Worm (Caenorhabditis elegans) whole organism, young adult: ENCODE results near the gene srx-116.

Experiments used
- B0019.2 ChIP-seq: fragments of 200-800 bp; sonication (Bioruptor generic); conservative IDR thresholded peaks from 2 replicates; pipeline ENCODE4 v1.3.6; 2022; ENCODE audit warnings: missing genetic modification reagents, missing genetic modification characterization, missing compliant biosample characterization
- B0261.1 ChIP-seq: sonication (generic microtip); optimal IDR thresholded peaks from 2 replicates; lab custom pipeline; 2016; ENCODE audit warnings: mild to moderate bottlenecking, missing genetic modification characterization, moderate library complexity, missing compliant biosample characterization
- C06A6.2 ChIP-seq: fragments of 200-800 bp; sonication (Bioruptor generic); conservative IDR thresholded peaks from 2 replicates; pipeline ENCODE4 v1.3.6; 2022; ENCODE audit warnings: missing genetic modification characterization, missing compliant biosample characterization
- F10E7.11 ChIP-seq: sonication (generic microtip); optimal IDR thresholded peaks from 2 replicates; lab custom pipeline; 2017; ENCODE audit warnings: mild to moderate bottlenecking, missing genetic modification characterization, moderate library complexity, missing compliant biosample characterization
- F39B2.1 ChIP-seq: fragments of 200-800 bp; sonication (Bioruptor generic); IDR thresholded peaks from 2 replicates; pipeline ENCODE4 v1.3.6; 2022; ENCODE audit warnings: missing genetic modification reagents, missing genetic modification characterization, missing compliant biosample characterization
- F49E8.2 ChIP-seq: sonication (generic microtip); optimal IDR thresholded peaks from 3 replicates; lab custom pipeline; 2017; ENCODE audit warnings: missing genetic modification characterization, mild to moderate bottlenecking, missing compliant biosample characterization, antibody characterized with exemption, moderate library complexity; ENCODE audit not compliant: insufficient read depth
- K12H6.12 ChIP-seq: fragments of 200-800 bp; sonication (Bioruptor generic); optimal IDR thresholded peaks from 2 replicates; lab custom pipeline; 2018; ENCODE audit warnings: mild to moderate bottlenecking, missing genetic modification characterization, missing compliant biosample characterization
- T26A5.8 ChIP-seq: sonication (generic microtip); optimal IDR thresholded peaks from 2 replicates; lab custom pipeline; 2016; ENCODE audit warnings: missing genetic modification characterization, missing compliant biosample characterization
- Y53F4B.3 ChIP-seq: fragments of 200-800 bp; sonication (Bioruptor generic); IDR thresholded peaks from 2 replicates; pipeline ENCODE4 v1.3.6; 2022; ENCODE audit warnings: missing genetic modification reagents, missing genetic modification characterization, missing compliant biosample characterization
- Y95B8A.8 ChIP-seq: fragments of 200-800 bp; sonication (Bioruptor generic); IDR thresholded peaks from 2 replicates; pipeline ENCODE4 v1.3.6; 2022; ENCODE audit warnings: missing genetic modification reagents, missing genetic modification characterization, missing compliant biosample characterization
- ama-1 ChIP-seq, 3 experiments: fragments of 150-350 bp in 1 of 3; sonication (generic microtip) in 2 of 3; optimal IDR thresholded peaks; 2 replicates each; lab custom pipeline; 2014 to 2018; ENCODE audit warnings: missing biosample characterization in 2 of 3, missing genetic modification characterization in 2 of 3, missing genetic modification reagents in 2 of 3
- aptf-2 ChIP-seq: fragments of 200-800 bp; sonication (Bioruptor generic); conservative IDR thresholded peaks from 2 replicates; pipeline ENCODE4 v1.3.6; 2022; ENCODE audit warnings: missing genetic modification reagents, missing genetic modification characterization, missing compliant biosample characterization
- attf-3 ChIP-seq: fragments of 200-800 bp; sonication (Bioruptor generic); conservative IDR thresholded peaks from 2 replicates; pipeline ENCODE4 v1.3.6; 2022; ENCODE audit warnings: missing genetic modification reagents, missing genetic modification characterization, missing compliant biosample characterization
- attf-6 ChIP-seq: fragments of 200-800 bp; sonication (Bioruptor generic); IDR thresholded peaks from 2 replicates; pipeline ENCODE4 v1.3.6; 2022; ENCODE audit warnings: missing genetic modification reagents, missing genetic modification characterization, missing compliant biosample characterization
- ceh-100 ChIP-seq: fragments of 200-800 bp; sonication (Bioruptor generic); IDR thresholded peaks from 2 replicates; pipeline ENCODE4 v1.3.6; 2022; ENCODE audit warnings: missing genetic modification reagents, missing genetic modification characterization, missing compliant biosample characterization
- ceh-58 ChIP-seq: fragments of 200-800 bp; sonication (Bioruptor generic); IDR thresholded peaks from 2 replicates; pipeline ENCODE4 v1.3.6; 2022; ENCODE audit warnings: missing genetic modification characterization, missing compliant biosample characterization
- die-1 ChIP-seq: sonication (generic microtip); optimal IDR thresholded peaks from 2 replicates; lab custom pipeline; 2016; ENCODE audit warnings: missing genotype, mild to moderate bottlenecking, missing genetic modification characterization, missing compliant biosample characterization
- egrh-3 ChIP-seq: fragments of 200-800 bp; sonication (Bioruptor generic); IDR thresholded peaks from 2 replicates; pipeline ENCODE4 v1.3.6; 2022; ENCODE audit warnings: missing genetic modification reagents, missing genetic modification characterization, missing compliant biosample characterization
- ekl-4 ChIP-seq: fragments of 200-800 bp; sonication (Bioruptor generic); IDR thresholded peaks from 2 replicates; pipeline ENCODE4 v1.3.6; 2022; ENCODE audit warnings: missing genetic modification reagents, missing genetic modification characterization, missing compliant biosample characterization
- him-1 ChIP-seq: sonication (generic microtip); optimal IDR thresholded peaks from 2 replicates; lab custom pipeline; 2016; ENCODE audit warnings: missing genotype, missing genetic modification reagents, missing genetic modification characterization, missing compliant biosample characterization
- lag-1 ChIP-seq: fragments of 200-800 bp; sonication (Bioruptor generic); IDR thresholded peaks from 2 replicates; pipeline ENCODE4 v1.3.6; 2022; ENCODE audit warnings: missing genetic modification reagents, missing genetic modification characterization, missing compliant biosample characterization
- lir-1 ChIP-seq: fragments of 200-800 bp; sonication (Bioruptor generic); conservative IDR thresholded peaks from 2 replicates; pipeline ENCODE4 v1.3.6; 2022; ENCODE audit warnings: missing genetic modification reagents, missing genetic modification characterization, missing compliant biosample characterization
- mcd-1 ChIP-seq: fragments of 200-800 bp; sonication (Bioruptor generic); IDR thresholded peaks from 2 replicates; pipeline ENCODE4 v1.3.6; 2022; ENCODE audit warnings: missing genetic modification reagents, missing genetic modification characterization, missing compliant biosample characterization
- mes-4 ChIP-seq: sonication (generic microtip); optimal IDR thresholded peaks from 2 replicates; lab custom pipeline; 2016; ENCODE audit warnings: missing genotype, missing genetic modification characterization, missing compliant biosample characterization
- nfya-1 ChIP-seq: sonication (generic microtip); optimal IDR thresholded peaks from 2 replicates; lab custom pipeline; 2017; ENCODE audit warnings: antibody characterized with exemption, missing compliant biosample characterization, missing genetic modification characterization, borderline replicate concordance; ENCODE audit not compliant: insufficient read depth
- nfya-2 ChIP-seq: fragments of 200-800 bp; sonication (Bioruptor generic); IDR thresholded peaks from 2 replicates; pipeline ENCODE4 v1.3.6; 2022; ENCODE audit warnings: missing genetic modification reagents, missing genetic modification characterization, missing compliant biosample characterization
- nfyb-1 ChIP-seq: fragments of 200-800 bp; sonication (Bioruptor generic); IDR thresholded peaks from 2 replicates; pipeline ENCODE4 v1.3.6; 2022; ENCODE audit warnings: missing genetic modification reagents, missing genetic modification characterization, missing compliant biosample characterization
- nhr-80 ChIP-seq: sonication (generic microtip); optimal IDR thresholded peaks from 2 replicates; lab custom pipeline; 2016; ENCODE audit warnings: missing genetic modification characterization, missing compliant biosample characterization
- nhr-90 ChIP-seq: sonication (generic microtip); optimal IDR thresholded peaks from 2 replicates; lab custom pipeline; 2016; ENCODE audit warnings: missing genotype, mild to moderate bottlenecking, missing genetic modification characterization, missing compliant biosample characterization
- repo-1 ChIP-seq: sonication (generic microtip); optimal IDR thresholded peaks from 2 replicates; lab custom pipeline; 2017; ENCODE audit warnings: mild to moderate bottlenecking, missing genetic modification characterization, missing compliant biosample characterization
- tlf-1 ChIP-seq: fragments of 200-800 bp; sonication (Bioruptor generic); optimal IDR thresholded peaks from 2 replicates; lab custom pipeline; 2018; ENCODE audit warnings: mild to moderate bottlenecking, missing genetic modification characterization, missing compliant biosample characterization
- unc-130 ChIP-seq: sonication (generic microtip); optimal IDR thresholded peaks from 2 replicates; lab custom pipeline; 2016; ENCODE audit warnings: missing genetic modification reagents, missing genetic modification characterization, missing compliant biosample characterization
- ztf-25 ChIP-seq: fragments of 200-800 bp; sonication (Bioruptor generic); IDR thresholded peaks from 2 replicates; pipeline ENCODE4 v1.3.6; 2022; ENCODE audit warnings: missing genetic modification reagents, missing genetic modification characterization, missing compliant biosample characterization
- ztf-3 ChIP-seq: fragments of 200-800 bp; sonication (Bioruptor generic); optimal IDR thresholded peaks from 2 replicates; lab custom pipeline; 2018; ENCODE audit warnings: mild to moderate bottlenecking, missing genetic modification characterization, missing compliant biosample characterization

srx-116 gene

ce11 chrV:12708305-12708704, 37.6 kb downstream of the srx-116 start, which contains the start of gene R11D1.2:
Gene R11D1.2, plus strand, starts transcription at chrV:12708605.
- TF ChIP-seq ama-1 (optimal IDR thresholded peaks at IDR 0.05; lab: Kevin White, UChicago) (no peak), ama-1 (GFP tag; optimal IDR thresholded peaks at IDR 0.05; lab: Kevin White, UChicago) (no peak), ceh-58 (GFP tag; lab: Robert Waterston, UW) (no peak), unc-130 (GFP tag; lab: Kevin White, UChicago) (no peak), lir-1 (no peak)

ce11 chrV:12711999-12712398, 41.3 kb downstream of the srx-116 start, which contains the start of gene R11D1.3:
Gene R11D1.3, minus strand, starts transcription at chrV:12712099.
- TF ChIP-seq nfyb-1 (GFP tag; lab: Robert Waterston, UW), result no peak
- no peak for TF ChIP-seq B0261.1
- TF ChIP-seq unc-130 (GFP tag; lab: Kevin White, UChicago), result no peak
- no peak for TF ChIP-seq nfya-2
- TF ChIP-seq C06A6.2 (GFP tag; lab: Robert Waterston, UW), result no peak
- TF ChIP-seq ztf-3 (GFP tag; lab: Kevin White, UChicago), result no peak
- TF ChIP-seq lir-1, result no peak
- no peak for TF ChIP-seq aptf-2 (GFP tag; lab: Robert Waterston, UW)
- TF ChIP-seq repo-1, result no peak
- TF ChIP-seq egrh-3 (GFP tag; lab: Robert Waterston, UW), result no peak
- no peak for TF ChIP-seq nfya-1 (tag; lab: Kevin White, UChicago)
- no peak for TF ChIP-seq F39B2.1 (GFP tag; lab: Robert Waterston, UW)
- TF ChIP-seq B0019.2 (GFP tag; lab: Robert Waterston, UW), result no peak
- TF ChIP-seq, all 124 proteins: peak for 0

DNA sequence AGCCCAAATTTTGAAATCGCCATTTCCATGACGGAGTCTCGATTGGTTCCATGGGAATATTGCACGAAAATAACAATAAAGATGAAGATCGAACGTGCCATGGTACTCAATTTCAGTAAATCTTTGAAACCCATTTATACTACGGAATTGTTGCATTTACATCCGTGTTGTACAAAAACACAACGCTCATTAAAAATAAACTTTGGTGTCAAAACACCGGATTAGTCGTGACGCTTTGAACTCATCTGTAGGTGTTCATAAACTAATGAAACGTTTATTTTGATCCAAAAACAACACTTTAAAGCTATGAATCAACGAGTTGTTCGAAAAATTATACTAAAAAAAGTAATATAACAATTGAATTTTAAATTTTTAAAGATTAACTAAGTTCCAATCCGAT, 43.4 kb downstream of the srx-116 start, which contains the start of gene R11D1.4:
Gene R11D1.4, minus strand, starts transcription at position 101 of the 400 bp plus-strand sequence.
- no peak for TF ChIP-seq T26A5.8 (tag; lab: Kevin White, UChicago)
- no peak for TF ChIP-seq ceh-100 (GFP tag; lab: Robert Waterston, UW)
- no peak for TF ChIP-seq nhr-80
- TF ChIP-seq nhr-90 (tag; lab: Kevin White, UChicago), result no peak
- TF ChIP-seq mcd-1, result no peak
- no peak for TF ChIP-seq K12H6.12
- no peak for TF ChIP-seq tlf-1 (GFP tag; lab: Kevin White, UChicago)

ce11 chrV:12716447-12716846, 45.7 kb downstream of the srx-116 start, which contains the start of gene str-178:
Gene str-178, minus strand, starts transcription at chrV:12716547.
- TF ChIP-seq egrh-3 (GFP tag; lab: Robert Waterston, UW) (no peak), mes-4 (no peak), F10E7.11 (tag; lab: Kevin White, UChicago) (no peak), Y95B8A.8 (GFP tag; lab: Robert Waterston, UW) (no peak), lag-1 (GFP tag; lab: Robert Waterston, UW) (no peak), him-1 (no peak), tlf-1 (GFP tag; lab: Kevin White, UChicago) (no peak), attf-6 (no peak), attf-3 (GFP tag; lab: Robert Waterston, UW) (no peak), F49E8.2 (tag; lab: Kevin White, UChicago) (no peak), ekl-4 (GFP tag; lab: Robert Waterston, UW) (no peak), Y53F4B.3 (GFP tag; lab: Robert Waterston, UW) (no peak), die-1 (no peak), ztf-25 (GFP tag; lab: Robert Waterston, UW) (no peak)
